Worm (Caenorhabditis elegans) whole organism, mixed stage, embryonic: ENCODE data around the gene pdi-6.

Experiments
- elt-3 ChIP-seq: fragments of 150-350 bp; optimal IDR thresholded peaks from 2 replicates; lab custom pipeline; 2014; ENCODE audit warnings: missing biosample characterization, missing genetic modification characterization
- flh-1 ChIP-seq: fragments of 200-800 bp; sonication (Bioruptor generic); optimal IDR thresholded peaks from 2 replicates; lab custom pipeline; 2018; ENCODE audit warnings: mild to moderate bottlenecking, missing genetic modification characterization, moderate library complexity, missing compliant biosample characterization
- mep-1 ChIP-seq: fragments of 150-350 bp; optimal IDR thresholded peaks from 2 replicates; lab custom pipeline; 2017; ENCODE audit warnings: missing biosample characterization, missing genetic modification reagents, missing genetic modification characterization, inconsistent platforms
- nhr-237 ChIP-seq: fragments of 150-350 bp; optimal IDR thresholded peaks from 2 replicates; lab custom pipeline; 2014; ENCODE audit warnings: missing biosample characterization, missing genetic modification characterization
- unc-62 ChIP-seq: fragments of 150-350 bp; optimal IDR thresholded peaks from 2 replicates; lab custom pipeline; 2014; ENCODE audit warnings: missing biosample characterization, missing genetic modification reagents, missing genetic modification characterization

ce11 chrX:7112589-7112988 lies 44.2 kb upstream of the pdi-6 start, which contains the start of gene C36B7.1:
- TF ChIP-seq flh-1 (GFP tag; lab: Kevin White, UChicago), result no peak
- TF ChIP-seq elt-3, result no peak
- no peak for TF ChIP-seq mep-1 (tag; lab: Kevin White, UChicago)
- no peak for TF ChIP-seq nhr-237 (tag; lab: Kevin White, UChicago)
- no peak for TF ChIP-seq unc-62
